Worm (Caenorhabditis elegans): Measurements from ENCODE around the gene pph-2.

- TF ChIP-seq dao-5 (tag; optimal IDR thresholded peaks at IDR 0.05) (no peak), W03F9.2 (tag; optimal IDR thresholded peaks at IDR 0.05) (no peak)
These were observed 25.7 kb downstream of the pph-2 start, which contains the start of gene F38H4.5 for ce11 chrIV:11851882-11852281.
